Worm (Caenorhabditis elegans): Measurements from ENCODE around the gene DH11.2.

DH11.2 gene

ce11 chrII:8037863-8038262, 25.2 kb downstream of the DH11.2 start, which contains the start of gene C08B11.9:
Gene C08B11.9 (minus strand): TSS chrII:8038169.
- TF ChIP-seq F33H1.4 (GFP tag; IDR thresholded peaks at IDR 0.05) (no peak), Y56A3A.18 (GFP tag; IDR thresholded peaks at IDR 0.05) (no peak), tlf-1 (GFP tag; optimal IDR thresholded peaks at IDR 0.05) (peak; percentile 20), akir-1 (GFP tag; optimal IDR thresholded peaks at IDR 0.05) (no peak), rec-8 (tag; optimal IDR thresholded peaks at IDR 0.05) (no peak), tbx-9 (tag; optimal IDR thresholded peaks at IDR 0.05; ENCODE audit: borderline replicate concordance) (no peak), K11D2.4 (GFP tag; IDR thresholded peaks at IDR 0.05) (no peak), F23B12.7 (tag; optimal IDR thresholded peaks at IDR 0.05; ENCODE audit: insufficient read depth) (no peak), chd-7 (tag; optimal IDR thresholded peaks at IDR 0.05) (peak; percentile 27), efl-1 (GFP tag; optimal IDR thresholded peaks at IDR 0.05) (no peak), madf-6 (GFP tag; IDR thresholded peaks at IDR 0.05) (peak; percentile 53), lin-35 (GFP tag; optimal IDR thresholded peaks at IDR 0.05) (no peak), hrde-1 (tag; optimal IDR thresholded peaks at IDR 0.05; ENCODE audit: borderline replicate concordance) (no peak), lin-40 (tag; optimal IDR thresholded peaks at IDR 0.05) (no peak), F55B11.4 (tag; optimal IDR thresholded peaks at IDR 0.05; ENCODE audit: borderline replicate concordance, insufficient read depth) (no peak), pbrm-1 (GFP tag; IDR thresholded peaks at IDR 0.05) (no peak), F49E8.2 (tag; optimal IDR thresholded peaks at IDR 0.05; ENCODE audit: insufficient read depth) (peak; percentile 38), ets-4 (GFP tag; optimal IDR thresholded peaks at IDR 0.05) (no peak), snpc-3.4 (tag; optimal IDR thresholded peaks at IDR 0.05) (no peak), nhr-90 (tag; optimal IDR thresholded peaks at IDR 0.05) (no peak), cebp-1 (GFP tag; IDR thresholded peaks at IDR 0.05) (no peak), cebp-1 (tag; optimal IDR thresholded peaks at IDR 0.05) (no peak), nfya-2 (GFP tag; IDR thresholded peaks at IDR 0.05) (no peak)

ce11 chrII:8039416-8039815, 26.8 kb downstream of the DH11.2 start, which contains the start of the genes ubh-4 and algn-6:
Gene ubh-4 (minus strand): TSS chrII:8039597.
Gene algn-6 (plus strand): TSS chrII:8039802.
- TF ChIP-seq tlf-1 (GFP tag; optimal IDR thresholded peaks at IDR 0.05) (no peak), Y56A3A.18 (GFP tag; IDR thresholded peaks at IDR 0.05) (no peak), ceh-27 (GFP tag; optimal IDR thresholded peaks at IDR 0.05) (peak; percentile 64), zim-3 (tag; optimal IDR thresholded peaks at IDR 0.05) (no peak), madf-8 (GFP tag; conservative IDR thresholded peaks at IDR 0.05) (peak; percentile 32; the same call in 1 of the 2 replicates), T07F8.4 (tag; optimal IDR thresholded peaks at IDR 0.05) (no peak), snpc-3.4 (tag; optimal IDR thresholded peaks at IDR 0.05) (peak; percentile 16), Y67H2A.10 (GFP tag; conservative IDR thresholded peaks at IDR 0.05) (0 out of 2 replicates have a peak, but pooled peaks have one; percentile 22), repo-1 (tag; optimal IDR thresholded peaks at IDR 0.05) (no peak), nhr-80 (tag; optimal IDR thresholded peaks at IDR 0.05) (peak; percentile 51), Y79H2A.3 (GFP tag; conservative IDR thresholded peaks at IDR 0.05) (0 out of 2 replicates have a peak, but pooled peaks have one; percentile 24), Y53G8AR.9 (GFP tag; conservative IDR thresholded peaks at IDR 0.05) (no peak), hmg-1.2 (GFP tag; IDR thresholded peaks at IDR 0.05) (peak; percentile 67; the same call in 1 of the 2 replicates), dox-1 (GFP tag; IDR thresholded peaks at IDR 0.05) (peak; percentile 86; the same call in 1 of the 2 replicates), Y95B8A.8 (GFP tag; IDR thresholded peaks at IDR 0.05) (no peak), rcor-1 (GFP tag; IDR thresholded peaks at IDR 0.05) (0 out of 2 replicates have a peak, but pooled peaks have one; percentile 24), F57A8.1 (GFP tag; optimal IDR thresholded peaks at IDR 0.05) (no peak), madf-10 (tag; optimal IDR thresholded peaks at IDR 0.05) (peak; percentile 32), let-607 (tag; optimal IDR thresholded peaks at IDR 0.05) (no peak), cebp-2 (GFP tag; IDR thresholded peaks at IDR 0.05) (no peak), egrh-3 (GFP tag; IDR thresholded peaks at IDR 0.05) (peak; percentile 21; the same call in 1 of the 2 replicates), mel-28 (tag; optimal IDR thresholded peaks at IDR 0.05; ENCODE audit: borderline replicate concordance) (no peak), B0019.2 (GFP tag; conservative IDR thresholded peaks at IDR 0.05) (no peak), ama-1 (optimal IDR thresholded peaks at IDR 0.05) (no peak), ama-1 (GFP tag; optimal IDR thresholded peaks at IDR 0.05) (no peak), F33H1.4 (GFP tag; IDR thresholded peaks at IDR 0.05) (peak; percentile 24; the same call in 1 of the 2 replicates), nfya-2 (GFP tag; IDR thresholded peaks at IDR 0.05) (no peak)
